Worm (Caenorhabditis elegans) whole organism, mixed stage, embryonic: Measurements from ENCODE around the gene rml-4.

Experiments
- M03D4.4 ChIP-seq: sonication (generic microtip); optimal IDR thresholded peaks from 2 replicates; lab custom pipeline; 2017; ENCODE audit warnings: mild to moderate bottlenecking, missing genetic modification characterization, missing compliant biosample characterization
- bed-3 ChIP-seq: fragments of 200-800 bp; sonication (Bioruptor generic); optimal IDR thresholded peaks from 3 replicates; lab custom pipeline; 2018; ENCODE audit warnings: mild to moderate bottlenecking, missing genetic modification characterization, moderate library complexity, missing compliant biosample characterization
- blmp-1 ChIP-seq: fragments of 150-350 bp; optimal IDR thresholded peaks from 2 replicates; lab custom pipeline; 2014; ENCODE audit warnings: missing biosample characterization, missing genetic modification characterization
- ceh-39 ChIP-seq: fragments of 150-350 bp; optimal IDR thresholded peaks from 2 replicates; lab custom pipeline; 2014; ENCODE audit warnings: missing biosample characterization, missing genetic modification characterization
- ceh-43 ChIP-seq: fragments of 200-800 bp; sonication (Bioruptor generic); optimal IDR thresholded peaks from 2 replicates; lab custom pipeline; 2018; ENCODE audit warnings: mild to moderate bottlenecking, missing genetic modification characterization, moderate library complexity, missing compliant biosample characterization
- ceh-83 ChIP-seq: fragments of 200-800 bp; sonication (Bioruptor generic); optimal IDR thresholded peaks from 2 replicates; lab custom pipeline; 2018; ENCODE audit warnings: mild to moderate bottlenecking, missing genetic modification characterization, missing compliant biosample characterization
- ces-1 ChIP-seq: fragments of 150-350 bp; optimal IDR thresholded peaks from 2 replicates; lab custom pipeline; 2014; ENCODE audit warnings: missing biosample characterization, missing genetic modification reagents, missing genetic modification characterization
- cnd-1 ChIP-seq: fragments of 200-800 bp; sonication (Bioruptor generic); optimal IDR thresholded peaks from 2 replicates; lab custom pipeline; 2018; ENCODE audit warnings: mild to moderate bottlenecking, missing genetic modification characterization, missing compliant biosample characterization
- elt-1 ChIP-seq: sonication (generic microtip); optimal IDR thresholded peaks from 2 replicates; lab custom pipeline; 2017; ENCODE audit warnings: missing genetic modification characterization, mild to moderate bottlenecking, missing compliant biosample characterization, antibody characterized with exemption, moderate library complexity, borderline replicate concordance; ENCODE audit not compliant: insufficient read depth
- elt-3 ChIP-seq: fragments of 150-350 bp; optimal IDR thresholded peaks from 2 replicates; lab custom pipeline; 2014; ENCODE audit warnings: missing biosample characterization, missing genetic modification characterization
- flh-1 ChIP-seq: fragments of 200-800 bp; sonication (Bioruptor generic); optimal IDR thresholded peaks from 2 replicates; lab custom pipeline; 2018; ENCODE audit warnings: mild to moderate bottlenecking, missing genetic modification characterization, moderate library complexity, missing compliant biosample characterization
- hlh-1 ChIP-seq: fragments of 150-350 bp; optimal IDR thresholded peaks from 2 replicates; lab custom pipeline; 2014; ENCODE audit warnings: missing biosample characterization, missing genetic modification reagents, missing genetic modification characterization
- lin-13 ChIP-seq: fragments of 150-350 bp; optimal IDR thresholded peaks from 2 replicates; lab custom pipeline; 2014; ENCODE audit warnings: missing biosample characterization, missing genetic modification characterization
- lin-32 ChIP-seq: fragments of 200-800 bp; sonication (Bioruptor generic); optimal IDR thresholded peaks from 2 replicates; lab custom pipeline; 2018; ENCODE audit warnings: mild to moderate bottlenecking, missing genetic modification characterization, missing compliant biosample characterization
- lsy-2 ChIP-seq: fragments of 150-350 bp; optimal IDR thresholded peaks from 2 replicates; lab custom pipeline; 2014; ENCODE audit warnings: missing biosample characterization, missing genetic modification characterization
- mab-5 ChIP-seq: fragments of 150-350 bp; optimal IDR thresholded peaks from 2 replicates; lab custom pipeline; 2014; ENCODE audit warnings: missing biosample characterization, missing genetic modification characterization
- mep-1 ChIP-seq: fragments of 150-350 bp; optimal IDR thresholded peaks from 2 replicates; lab custom pipeline; 2017; ENCODE audit warnings: missing biosample characterization, missing genetic modification reagents, missing genetic modification characterization, inconsistent platforms
- mls-2 ChIP-seq: sonication (generic microtip); optimal IDR thresholded peaks from 2 replicates; lab custom pipeline; 2016; ENCODE audit warnings: mild to moderate bottlenecking, missing genetic modification characterization, moderate library complexity, missing compliant biosample characterization
- nhr-12 ChIP-seq: fragments of 150-350 bp; optimal IDR thresholded peaks from 2 replicates; lab custom pipeline; 2014; ENCODE audit warnings: missing biosample characterization, missing genetic modification characterization
- nhr-2 ChIP-seq: fragments of 150-350 bp; optimal IDR thresholded peaks from 2 replicates; lab custom pipeline; 2014; ENCODE audit warnings: missing biosample characterization, missing genetic modification characterization
- nhr-237 ChIP-seq: fragments of 150-350 bp; optimal IDR thresholded peaks from 2 replicates; lab custom pipeline; 2014; ENCODE audit warnings: missing biosample characterization, missing genetic modification characterization
- nhr-28 ChIP-seq: fragments of 150-350 bp; optimal IDR thresholded peaks from 2 replicates; lab custom pipeline; 2014; ENCODE audit warnings: missing biosample characterization, missing genetic modification characterization
- nhr-76 ChIP-seq: sonication (generic microtip); optimal IDR thresholded peaks from 2 replicates; lab custom pipeline; 2017; ENCODE audit warnings: missing biosample characterization, missing genetic modification characterization
- pha-4 ChIP-seq: fragments of 150-350 bp; optimal IDR thresholded peaks from 2 replicates; lab custom pipeline; 2018; ENCODE audit warnings: missing biosample characterization, missing genetic modification reagents, missing genetic modification characterization
- sem-2 ChIP-seq: fragments of 200-800 bp; sonication (Bioruptor generic); optimal IDR thresholded peaks from 2 replicates; lab custom pipeline; 2018; ENCODE audit warnings: mild to moderate bottlenecking, missing genetic modification characterization, missing compliant biosample characterization
- snpc-4 ChIP-seq: fragments of 150-350 bp; optimal IDR thresholded peaks from 2 replicates; lab custom pipeline; 2014; ENCODE audit warnings: missing biosample characterization, missing genetic modification characterization
- sptf-1 ChIP-seq: sonication (generic microtip); optimal IDR thresholded peaks from 2 replicates; lab custom pipeline; 2017; ENCODE audit warnings: mild to moderate bottlenecking, missing genetic modification characterization, moderate library complexity, missing compliant biosample characterization
- tbx-8 ChIP-seq: fragments of 200-800 bp; sonication (Bioruptor generic); optimal IDR thresholded peaks from 2 replicates; lab custom pipeline; 2018; ENCODE audit warnings: mild to moderate bottlenecking, missing genetic modification characterization, moderate library complexity, missing compliant biosample characterization
- unc-120 ChIP-seq: sonication (generic microtip); optimal IDR thresholded peaks from 2 replicates; lab custom pipeline; 2017; ENCODE audit warnings: missing genetic modification characterization, missing compliant biosample characterization; ENCODE audit not compliant: poor library complexity, severe bottlenecking
- unc-39 ChIP-seq: fragments of 150-350 bp; optimal IDR thresholded peaks from 2 replicates; lab custom pipeline; 2014; ENCODE audit warnings: missing biosample characterization, missing genetic modification characterization
- unc-62 ChIP-seq: fragments of 150-350 bp; optimal IDR thresholded peaks from 2 replicates; lab custom pipeline; 2014; ENCODE audit warnings: missing biosample characterization, missing genetic modification reagents, missing genetic modification characterization
- zip-8 ChIP-seq: fragments of 150-350 bp; optimal IDR thresholded peaks from 2 replicates; lab custom pipeline; 2014; ENCODE audit warnings: missing biosample characterization, missing genetic modification characterization
- ztf-11 ChIP-seq: fragments of 150-350 bp; optimal IDR thresholded peaks from 2 replicates; lab custom pipeline; 2014; ENCODE audit warnings: missing biosample characterization, missing genetic modification characterization

Gene rml-4

ce11 chrII:4334448-4334847 lies 39.5 kb downstream of the rml-4 start, which contains the start of gene madf-3:
Gene madf-3 (plus strand): TSS chrII:4334748.
- no peak for TF ChIP-seq bed-3 (GFP tag; lab: Kevin White, UChicago)
- no peak for TF ChIP-seq zip-8
- no peak for TF ChIP-seq unc-39 (tag; lab: Kevin White, UChicago)
- no peak for TF ChIP-seq sem-2
- no peak for TF ChIP-seq pha-4
- TF ChIP-seq elt-1 = no peak
- no peak for TF ChIP-seq lin-13 (tag; lab: Kevin White, UChicago)
- no peak for TF ChIP-seq ztf-11
- TF ChIP-seq elt-3 (tag; lab: Kevin White, UChicago) = no peak
- TF ChIP-seq tbx-8 = no peak
- TF ChIP-seq ces-1 = no peak
- TF ChIP-seq nhr-12 (tag; lab: Kevin White, UChicago) = no peak
- no peak for TF ChIP-seq unc-62 (GFP tag; lab: Kevin White, UChicago)
- TF ChIP-seq lin-32 (GFP tag; lab: Kevin White, UChicago) = no peak
- no peak for TF ChIP-seq lsy-2 (tag; lab: Kevin White, UChicago)
- no peak for TF ChIP-seq unc-120 (tag; lab: Kevin White, UChicago)

ce11 chrII:4337731-4338130 lies 42.8 kb downstream of the rml-4 start:
- TF ChIP-seq pha-4 (no peak), bed-3 (GFP tag; lab: Kevin White, UChicago) (no peak), lin-32 (GFP tag; lab: Kevin White, UChicago) (no peak), nhr-76 (tag; lab: Kevin White, UChicago) (no peak), mls-2 (tag; lab: Kevin White, UChicago) (no peak), lsy-2 (tag; lab: Kevin White, UChicago) (no peak), M03D4.4 (tag; lab: Kevin White, UChicago) (no peak), mep-1 (tag; lab: Kevin White, UChicago) (no peak), elt-1 (no peak), nhr-28 (no peak), ceh-39 (no peak), sem-2 (no peak)

ce11 chrII:4339882-4340281 lies 45.0 kb downstream of the rml-4 start, which contains the start of gene athp-2:
Gene athp-2 (plus strand): TSS chrII:4340182.
- TF ChIP-seq hlh-1 = no peak
- TF ChIP-seq unc-62 (GFP tag; lab: Kevin White, UChicago) = no peak
- no peak for TF ChIP-seq pha-4
- TF ChIP-seq mep-1 (tag; lab: Kevin White, UChicago) = no peak
- no peak for TF ChIP-seq blmp-1 (tag; lab: Kevin White, UChicago)
- TF ChIP-seq unc-120 (tag; lab: Kevin White, UChicago) = no peak
- no peak for TF ChIP-seq sptf-1
- no peak for TF ChIP-seq nhr-28
- no peak for TF ChIP-seq sem-2
- no peak for TF ChIP-seq nhr-237 (tag; lab: Kevin White, UChicago)
- no peak for TF ChIP-seq ceh-39
- TF ChIP-seq nhr-2 = no peak
- no peak for TF ChIP-seq ceh-83 (GFP tag; lab: Kevin White, UChicago)
- no peak for TF ChIP-seq ceh-43 (GFP tag; lab: Kevin White, UChicago)
- TF ChIP-seq mab-5 (tag; lab: Kevin White, UChicago) = no peak
- TF ChIP-seq tbx-8 = no peak
- TF ChIP-seq lin-13 (tag; lab: Kevin White, UChicago) = no peak
- TF ChIP-seq lin-32 (GFP tag; lab: Kevin White, UChicago) = no peak
- no peak for TF ChIP-seq flh-1
- TF ChIP-seq M03D4.4 (tag; lab: Kevin White, UChicago) = no peak

ce11 chrII:4341484-4341883 lies 46.6 kb downstream of the rml-4 start:
- TF ChIP-seq mls-2 (tag; lab: Kevin White, UChicago) = no peak
- TF ChIP-seq flh-1 = no peak
- TF ChIP-seq lin-13 (tag; lab: Kevin White, UChicago) = no peak
- no peak for TF ChIP-seq ceh-39
- TF ChIP-seq snpc-4 (tag; lab: Kevin White, UChicago) = no peak
- TF ChIP-seq mep-1 (tag; lab: Kevin White, UChicago) = no peak
- no peak for TF ChIP-seq ces-1
- TF ChIP-seq nhr-237 (tag; lab: Kevin White, UChicago) = no peak
- TF ChIP-seq nhr-2 = no peak
- TF ChIP-seq unc-120 (tag; lab: Kevin White, UChicago) = no peak
- no peak for TF ChIP-seq pha-4
- no peak for TF ChIP-seq cnd-1 (tag; lab: Kevin White, UChicago)
- no peak for TF ChIP-seq sem-2
- TF ChIP-seq mab-5 (tag; lab: Kevin White, UChicago) = no peak
- no peak for TF ChIP-seq lin-32 (GFP tag; lab: Kevin White, UChicago)
- TF ChIP-seq nhr-76 (tag; lab: Kevin White, UChicago) = no peak
- no peak for TF ChIP-seq sptf-1
- TF ChIP-seq tbx-8 = no peak
